Fruit fly (Drosophila melanogaster): ENCODE results near the gene CG9016.

Gene CG9016

DNA sequence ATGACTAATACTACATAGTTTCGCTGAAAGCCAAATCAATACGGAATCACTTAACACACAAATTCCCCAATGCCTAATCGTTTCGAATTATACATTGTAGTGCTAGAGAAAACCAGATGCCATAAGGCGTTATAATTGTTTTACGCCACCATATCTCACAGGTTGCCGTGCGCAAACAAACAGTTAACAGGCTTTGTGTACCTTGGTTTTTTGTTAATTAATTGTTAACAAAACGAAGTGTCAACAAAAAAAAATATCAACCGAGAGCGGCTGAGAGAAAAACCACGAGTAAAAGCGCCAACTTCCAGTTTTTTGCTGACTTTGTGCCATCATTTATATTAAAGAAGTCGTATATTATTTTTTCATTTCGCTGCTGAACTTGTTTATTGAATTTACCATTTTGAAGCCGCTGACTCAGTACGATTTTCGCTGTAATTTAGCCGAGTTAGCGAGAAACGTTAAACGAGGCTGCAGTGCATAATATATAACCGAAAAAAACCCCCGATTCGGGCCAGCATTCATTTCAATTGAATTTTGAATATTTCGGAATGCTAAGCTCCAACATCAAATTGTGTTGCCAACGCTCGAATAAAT, 46.9 kb downstream of the CG9016 start (continued):
- TF ChIP-seq CG18599 (GFP tag; optimal IDR thresholded peaks at IDR 0.05) (peak; percentile 62), Fer2 (tag; optimal IDR thresholded peaks at IDR 0.05) (peak; percentile 70), Dip3 (GFP tag; optimal IDR thresholded peaks at IDR 0.05) (peak; percentile 16), kah (GFP tag; optimal IDR thresholded peaks at IDR 0.05) (no peak), cad (GFP tag; optimal IDR thresholded peaks at IDR 0.05) (no peak), wor (GFP tag; IDR thresholded peaks at IDR 0.05) (no peak), CG2199 (GFP tag; IDR thresholded peaks at IDR 0.05) (no peak), CG33557 (GFP tag; optimal IDR thresholded peaks at IDR 0.05) (no peak), CG10366 (GFP tag; IDR thresholded peaks at IDR 0.05) (no peak; the same call in 1 of the 2 replicates), E2f2 (GFP tag; IDR thresholded peaks at IDR 0.05) (peak; percentile 19; the same call in 1 of the 2 replicates), BtbVII (GFP tag; optimal IDR thresholded peaks at IDR 0.05) (peak; percentile 73), lov (optimal IDR thresholded peaks at IDR 0.05) (no peak), lov (GFP tag; IDR thresholded peaks at IDR 0.05) (no peak), tna (GFP tag; IDR thresholded peaks at IDR 0.05; ENCODE audit: partially characterized antibody) (no peak), Antp (GFP tag; optimal IDR thresholded peaks at IDR 0.05) (no peak), CTCF (GFP tag; optimal IDR thresholded peaks at IDR 0.05) (no peak), HLH54F (GFP tag; optimal IDR thresholded peaks at IDR 0.05) (no peak), corto (GFP tag; optimal IDR thresholded peaks at IDR 0.05) (no peak), ham (GFP tag; IDR thresholded peaks at IDR 0.05) (no peak), CG32532 (GFP tag; IDR thresholded peaks at IDR 0.05) (no peak), Spps (tag; optimal IDR thresholded peaks at IDR 0.05) (no peak), Dbx (GFP tag; IDR thresholded peaks at IDR 0.05) (0 out of 3 replicates have a peak, but pooled peaks have one; percentile 14), dmrt11E (tag; optimal IDR thresholded peaks at IDR 0.05) (no peak), CG17568 (GFP tag; optimal IDR thresholded peaks at IDR 0.05) (peak; percentile 74), nmo (GFP tag; optimal IDR thresholded peaks at IDR 0.05) (no peak), Bgb (GFP tag; IDR thresholded peaks at IDR 0.05; ENCODE audit: partially characterized antibody) (no peak), CG2120 (GFP tag; optimal IDR thresholded peaks at IDR 0.05) (peak; percentile 31), CG8944 (GFP tag; optimal IDR thresholded peaks at IDR 0.05) (no peak), crc (GFP tag; optimal IDR thresholded peaks at IDR 0.05) (no peak), CG12219 (GFP tag; optimal IDR thresholded peaks at IDR 0.05) (peak; percentile 17), CG3281 (GFP tag; optimal IDR thresholded peaks at IDR 0.05) (peak; percentile 72), NC2α (GFP tag; optimal IDR thresholded peaks at IDR 0.05) (no peak), CG4820 (GFP tag; optimal IDR thresholded peaks at IDR 0.05) (no peak), CG15601 (tag; optimal IDR thresholded peaks at IDR 0.05) (no peak), esg (GFP tag; conservative IDR thresholded peaks at IDR 0.05) (no peak), stwl (tag; optimal IDR thresholded peaks at IDR 0.05) (no peak), Ssrp (tag; optimal IDR thresholded peaks at IDR 0.05) (no peak), jumu (GFP tag; optimal IDR thresholded peaks at IDR 0.05) (no peak), gfzf (GFP tag; optimal IDR thresholded peaks at IDR 0.05) (no peak), CG8478 (optimal IDR thresholded peaks at IDR 0.05) (no peak), CG8765 (GFP tag; IDR thresholded peaks at IDR 0.05) (no peak), NK7.1 (GFP tag; optimal IDR thresholded peaks at IDR 0.05) (peak; percentile 26), vnd (GFP tag; IDR thresholded peaks at IDR 0.05; ENCODE audit: partially characterized antibody) (no peak), twi (tag; optimal IDR thresholded peaks at IDR 0.05) (no peak), CG15011 (GFP tag; optimal IDR thresholded peaks at IDR 0.05) (peak; percentile 48), CG12299 (tag; optimal IDR thresholded peaks at IDR 0.05) (peak; percentile 18), ap (GFP tag; IDR thresholded peaks at IDR 0.05) (no peak), hbn (GFP tag; IDR thresholded peaks at IDR 0.05; ENCODE audit: partially characterized antibody) (no peak), lmd (GFP tag; IDR thresholded peaks at IDR 0.05) (no peak), trem (tag; optimal IDR thresholded peaks at IDR 0.05) (no peak), vvl (GFP tag; IDR thresholded peaks at IDR 0.05) (no peak), Chrac-16 (GFP tag; optimal IDR thresholded peaks at IDR 0.05) (no peak)

Data from whole organism, embryonic.